Worm (Caenorhabditis elegans) whole organism, L1 larva: ENCODE data around the gene M199.8.

ENCODE experiments used
- ama-1 ChIP-seq: fragments of 150-350 bp; optimal IDR thresholded peaks from 2 replicates; lab custom pipeline; 2014
- ceh-82 ChIP-seq, 3 experiments: fragments of 150-350 bp in 1 of 3; sonication (generic microtip) in 2 of 3; optimal IDR thresholded peaks; 2 replicates each; lab custom pipeline; 2014 to 2017; ENCODE audit warnings: missing biosample characterization in 3 of 3, missing genetic modification characterization in 3 of 3
- lin-15B ChIP-seq: fragments of 150-350 bp; sonication (generic microtip); optimal IDR thresholded peaks from 3 replicates; lab custom pipeline; 2014; ENCODE audit warnings: missing biosample characterization, missing genetic modification characterization
- tbx-2 ChIP-seq: sonication (generic microtip); optimal IDR thresholded peaks from 2 replicates; lab custom pipeline; 2016; ENCODE audit warnings: missing genetic modification characterization, missing compliant biosample characterization
- tlp-1 ChIP-seq: fragments of 150-350 bp; optimal IDR thresholded peaks from 2 replicates; lab custom pipeline; 2014; ENCODE audit warnings: missing biosample characterization, missing genetic modification characterization

ce11 chrIV:15120746-15121145 lies 13.1 kb downstream of the M199.8 start, which contains the start of gene clec-189:
- no peak for TF ChIP-seq tlp-1 (tag; lab: Kevin White, UChicago)
- no peak for TF ChIP-seq lin-15B
- TF ChIP-seq ceh-82 (tag; optimal IDR thresholded peaks at IDR 0.05; lab: Kevin White, UChicago), result no peak
- TF ChIP-seq ama-1 (lab: Kevin White, UChicago), result no peak
- TF ChIP-seq tbx-2, result no peak
